Worm (Caenorhabditis elegans) whole organism, L4 larva: ENCODE results near the gene T20G5.9.
A peak's percentile ranks its signal among the peaks of the same experiment; 100 is the strongest.

Experiments
- F26F4.8 ChIP-seq: fragments of 200-800 bp; sonication (Bioruptor generic); conservative IDR thresholded peaks from 2 replicates; pipeline ENCODE4 v1.3.6; 2022; ENCODE audit warnings: missing genetic modification characterization, missing compliant biosample characterization
- R02D3.7 ChIP-seq: fragments of 150-350 bp; sonication (generic microtip); optimal IDR thresholded peaks from 3 replicates; lab custom pipeline; 2014; ENCODE audit warnings: missing biosample characterization, missing genetic modification characterization
- T26A8.4 ChIP-seq: fragments of 200-800 bp; sonication (Bioruptor generic); IDR thresholded peaks from 2 replicates; pipeline ENCODE4 v1.3.6; 2022; ENCODE audit warnings: missing genetic modification characterization, missing compliant biosample characterization
- ZK337.2 ChIP-seq: fragments of 200-800 bp; sonication (Bioruptor generic); IDR thresholded peaks from 2 replicates; pipeline ENCODE4 v1.3.6; 2022; ENCODE audit warnings: missing genetic modification reagents, missing genetic modification characterization, missing compliant biosample characterization
- gei-8 ChIP-seq: fragments of 200-800 bp; sonication (Bioruptor generic); optimal IDR thresholded peaks from 2 replicates; lab custom pipeline; 2018; ENCODE audit warnings: mild to moderate bottlenecking, missing genetic modification characterization, missing compliant biosample characterization
- mep-1 ChIP-seq: fragments of 150-350 bp; sonication (generic microtip); optimal IDR thresholded peaks from 3 replicates; lab custom pipeline; 2014; ENCODE audit warnings: missing biosample characterization, missing genetic modification characterization
- pqm-1 ChIP-seq: sonication (generic microtip); optimal IDR thresholded peaks from 2 replicates; lab custom pipeline; 2017; ENCODE audit warnings: missing biosample characterization, missing genetic modification characterization
- unc-39 ChIP-seq: sonication (generic microtip); optimal IDR thresholded peaks from 2 replicates; lab custom pipeline; 2017; ENCODE audit warnings: missing biosample characterization, missing genetic modification characterization
- zfp-3 ChIP-seq: fragments of 200-800 bp; sonication (Bioruptor generic); conservative IDR thresholded peaks from 2 replicates; pipeline ENCODE4 v1.3.6; 2022; ENCODE audit warnings: missing genetic modification reagents, missing genetic modification characterization, missing compliant biosample characterization
- ztf-7 ChIP-seq: fragments of 150-350 bp; optimal IDR thresholded peaks from 2 replicates; lab custom pipeline; 2014; ENCODE audit warnings: missing biosample characterization, missing genetic modification characterization

ce11 chrIII:10216585-10217278 is 7.1 kb downstream of the T20G5.9 start, which contains the start of gene cts-1:
- TF ChIP-seq T26A8.4, result no peak
- TF ChIP-seq mep-1 (tag; lab: Kevin White, UChicago), result peak; percentile 89
- no peak for TF ChIP-seq R02D3.7 (tag; lab: Kevin White, UChicago)
- peak; percentile 67 for TF ChIP-seq pqm-1 (tag; lab: Kevin White, UChicago)
- TF ChIP-seq F26F4.8, result no peak
- no peak for TF ChIP-seq unc-39
- no peak for TF ChIP-seq gei-8 (GFP tag; lab: Kevin White, UChicago)
- TF ChIP-seq zfp-3 (GFP tag; lab: Robert Waterston, UW), result no peak
- TF ChIP-seq ztf-7 (tag; lab: Kevin White, UChicago), result peak; percentile 34
- TF ChIP-seq ZK337.2 (GFP tag; lab: Robert Waterston, UW), result no peak
